Worm (Caenorhabditis elegans): Measurements from ENCODE around the gene Y27F2A.8.

The Y27F2A.8 gene

DNA sequence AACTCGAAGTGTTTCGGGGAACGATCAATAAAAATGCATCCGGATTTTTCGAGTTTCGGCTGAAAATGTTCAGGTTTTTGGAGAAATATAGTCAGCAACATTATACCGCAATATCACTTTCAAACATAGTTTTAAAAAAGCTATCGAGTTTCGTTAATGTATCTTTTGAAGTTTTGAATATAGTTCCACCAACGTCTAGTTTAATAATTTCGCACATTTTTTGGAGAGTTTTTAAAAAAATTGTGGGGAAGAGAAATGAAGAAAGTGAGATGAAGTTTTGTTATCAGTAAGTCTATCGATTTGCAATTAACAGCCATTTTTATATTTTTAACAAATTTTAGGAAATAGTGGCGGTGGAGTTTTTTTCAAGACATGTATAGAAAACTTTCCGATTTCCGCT, 42.2 kb downstream of the Y27F2A.8 start, which contains the start of gene ZC239.17:
TSS of gene ZC239.17 (minus strand) at position 101 of the 400 bp plus-strand sequence.
- TF ChIP-seq efl-1 (optimal IDR thresholded peaks at IDR 0.05) (no peak), efl-1 (GFP tag; optimal IDR thresholded peaks at IDR 0.05 in 1 of 2) (no peak)

DNA sequence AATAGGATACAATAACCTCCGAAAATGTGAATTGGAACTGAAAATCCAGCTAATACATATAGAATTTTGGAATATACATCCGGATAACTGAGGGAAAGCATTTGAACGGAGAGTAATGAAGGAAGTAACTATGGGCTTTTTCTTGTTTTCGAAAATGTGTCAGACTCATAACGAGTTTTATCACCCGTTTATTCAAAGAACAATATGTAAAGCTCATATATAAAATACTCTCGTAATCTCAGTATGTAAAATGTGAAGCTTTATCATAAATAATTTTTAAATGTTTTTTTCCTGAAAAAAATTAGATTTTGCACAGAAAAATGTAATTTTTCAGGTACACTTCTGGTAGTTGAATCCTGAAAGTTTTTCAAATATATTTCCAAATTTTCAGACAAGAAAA, 46.8 kb downstream of the Y27F2A.8 start, which contains the start of gene srh-297:
TSS of gene srh-297 (minus strand) at position 101 of the 400 bp plus-strand sequence.
- TF ChIP-seq F16B12.6 (tag; optimal IDR thresholded peaks at IDR 0.05) (no peak), sox-4 (tag; optimal IDR thresholded peaks at IDR 0.05) (no peak), ceh-63 (GFP tag; optimal IDR thresholded peaks at IDR 0.05) (no peak), sup-37 (GFP tag; optimal IDR thresholded peaks at IDR 0.05) (no peak), C16A3.4 (tag; optimal IDR thresholded peaks at IDR 0.05) (no peak), C04F5.9 (tag; optimal IDR thresholded peaks at IDR 0.05) (no peak), lin-15B (tag; optimal IDR thresholded peaks at IDR 0.05) (no peak), tbx-2 (tag; optimal IDR thresholded peaks at IDR 0.05) (no peak), snpc-4 (tag; optimal IDR thresholded peaks at IDR 0.05) (no peak), ceh-88 (GFP tag; IDR thresholded peaks at IDR 0.05) (no peak)
